Fruit fly (Drosophila melanogaster): ENCODE measurements around the gene CG9257.
A peak's percentile ranks its signal among the peaks of the same experiment; 100 is the strongest.

The CG9257 gene

DNA sequence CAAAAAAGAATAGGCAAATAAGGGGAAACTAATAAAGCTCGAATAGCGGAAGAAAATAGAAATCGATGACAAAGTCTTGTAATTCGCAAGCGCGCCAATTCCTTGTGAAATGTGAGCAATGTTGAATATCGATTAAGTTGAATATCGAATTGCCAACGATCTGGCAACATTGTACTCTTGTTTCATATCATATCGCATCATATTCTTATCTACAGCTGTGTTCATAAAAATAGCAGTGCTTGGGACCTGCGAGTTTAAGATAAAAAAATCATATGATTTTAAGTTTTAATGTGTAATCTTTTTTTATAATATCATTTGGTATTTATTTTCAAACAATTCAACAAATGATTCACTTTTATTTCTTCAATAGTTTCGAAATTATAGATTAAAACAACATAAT, 46.5 kb downstream of the CG9257 start (continued):
- TF ChIP-seq CG13296 (GFP tag; optimal IDR thresholded peaks at IDR 0.05) (peak; percentile 59), Bteb2 (GFP tag; optimal IDR thresholded peaks at IDR 0.05) (peak; percentile 53), lmd (GFP tag; IDR thresholded peaks at IDR 0.05) (peak; percentile 41; the same call in 1 of the 2 replicates), so (GFP tag; IDR thresholded peaks at IDR 0.05) (peak; percentile 71; the same call in 1 of the 3 replicates), CG7928 (GFP tag; optimal IDR thresholded peaks at IDR 0.05) (no peak), Lim3 (GFP tag; IDR thresholded peaks at IDR 0.05) (no peak), NfI (GFP tag; optimal IDR thresholded peaks at IDR 0.05) (peak; percentile 33), stwl (tag; optimal IDR thresholded peaks at IDR 0.05) (peak; percentile 90), phol (tag; optimal IDR thresholded peaks at IDR 0.05) (peak; percentile 55), HmgZ (tag; optimal IDR thresholded peaks at IDR 0.05) (peak; percentile 50), Med (GFP tag) (peak; percentile 58), pum (GFP tag; optimal IDR thresholded peaks at IDR 0.05) (peak; percentile 12), Lhr (GFP tag; optimal IDR thresholded peaks at IDR 0.05) (peak; percentile 70), Fer3 (tag; optimal IDR thresholded peaks at IDR 0.05) (peak; percentile 39), E2f1 (GFP tag; IDR thresholded peaks at IDR 0.05) (peak; percentile 60), tna (GFP tag; IDR thresholded peaks at IDR 0.05; ENCODE audit: partially characterized antibody) (peak; percentile 61), Six4 (GFP tag; optimal IDR thresholded peaks at IDR 0.05) (peak; percentile 64), ewg (GFP tag; optimal IDR thresholded peaks at IDR 0.05) (peak; percentile 29), CG15269 (tag; optimal IDR thresholded peaks at IDR 0.05) (peak; percentile 70), sob (GFP tag; IDR thresholded peaks at IDR 0.05) (0 out of 2 replicates have a peak, but pooled peaks have one; percentile 40), nau (GFP tag; optimal IDR thresholded peaks at IDR 0.05) (peak; percentile 41), her (GFP tag; optimal IDR thresholded peaks at IDR 0.05) (peak; percentile 35), CG11696 (GFP tag; IDR thresholded peaks at IDR 0.05) (peak; percentile 99), CG34422 (GFP tag; IDR thresholded peaks at IDR 0.05) (peak; percentile 58; the same call in 1 of the 3 replicates), dm (GFP tag; optimal IDR thresholded peaks at IDR 0.05) (peak; percentile 16), D19A (tag; optimal IDR thresholded peaks at IDR 0.05) (peak; percentile 52), CG18599 (GFP tag; optimal IDR thresholded peaks at IDR 0.05) (no peak), HmgD (GFP tag; optimal IDR thresholded peaks at IDR 0.05) (no peak), CG15514 (GFP tag; optimal IDR thresholded peaks at IDR 0.05) (peak; percentile 80), Ada2b (GFP tag; IDR thresholded peaks at IDR 0.05) (peak; percentile 55), lola (GFP tag; optimal IDR thresholded peaks at IDR 0.05) (peak in 1 of 3 experiments; percentile 24), sens (GFP tag) (peak; percentile 31), CG6791 (GFP tag; IDR thresholded peaks at IDR 0.05; ENCODE audit: partially characterized antibody) (peak; percentile 72), CG4730 (GFP tag; IDR thresholded peaks at IDR 0.05) (0 out of 2 replicates have a peak, but pooled peaks have one; percentile 8), gce (GFP tag; IDR thresholded peaks at IDR 0.05) (0 out of 3 replicates have a peak, but pooled peaks have one; percentile 38), Opbp (GFP tag; IDR thresholded peaks at IDR 0.05; ENCODE audit: partially characterized antibody) (peak; percentile 74), Gug (GFP tag; IDR thresholded peaks at IDR 0.05) (peak; percentile 26; the same call in 1 of the 4 replicates), HLH3B (GFP tag; IDR thresholded peaks at IDR 0.05) (peak; percentile 66; the same call in 1 of the 2 replicates), CG30431 (GFP tag; optimal IDR thresholded peaks at IDR 0.05) (no peak), CG17568 (GFP tag; optimal IDR thresholded peaks at IDR 0.05) (peak; percentile 22), onecut (GFP tag; IDR thresholded peaks at IDR 0.05) (peak; percentile 74), slbo (GFP tag; IDR thresholded peaks at IDR 0.05) (peak; percentile 75), ken (GFP tag; IDR thresholded peaks at IDR 0.05) (no peak), CG3407 (GFP tag; optimal IDR thresholded peaks at IDR 0.05) (no peak), az2 (GFP tag; optimal IDR thresholded peaks at IDR 0.05) (peak; percentile 49), slou (GFP tag; optimal IDR thresholded peaks at IDR 0.05) (peak; percentile 31), fd3F (GFP tag; optimal IDR thresholded peaks at IDR 0.05) (no peak), otp (GFP tag; IDR thresholded peaks at IDR 0.05) (0 out of 3 replicates have a peak, but pooled peaks have one; percentile 12), nerfin-1 (tag; optimal IDR thresholded peaks at IDR 0.05) (peak; percentile 27), ranshi (GFP tag; IDR thresholded peaks at IDR 0.05) (0 out of 2 replicates have a peak, but pooled peaks have one; percentile 30)

Data from whole organism, embryonic.